Worm (Caenorhabditis elegans) whole organism, young adult: ENCODE results near the gene K11H12.3.

ENCODE experiments used
- B0261.1 ChIP-seq: sonication (generic microtip); optimal IDR thresholded peaks from 2 replicates; lab custom pipeline; 2016; ENCODE audit warnings: mild to moderate bottlenecking, missing genetic modification characterization, moderate library complexity, missing compliant biosample characterization
- C17E4.6 ChIP-seq: fragments of 200-800 bp; sonication (Bioruptor generic); IDR thresholded peaks from 2 replicates; pipeline ENCODE4 v1.3.6; 2022; ENCODE audit warnings: missing genetic modification reagents, missing genetic modification characterization, missing compliant biosample characterization
- D2030.7 ChIP-seq: fragments of 200-800 bp; sonication (Bioruptor generic); IDR thresholded peaks from 2 replicates; pipeline ENCODE4 v1.3.6; 2022; ENCODE audit warnings: missing genetic modification reagents, missing genetic modification characterization, missing compliant biosample characterization
- F33H1.4 ChIP-seq: fragments of 200-800 bp; sonication (Bioruptor generic); IDR thresholded peaks from 2 replicates; pipeline ENCODE4 v1.3.6; 2022; ENCODE audit warnings: missing genetic modification reagents, missing genetic modification characterization, missing compliant biosample characterization
- F39B2.1 ChIP-seq: fragments of 200-800 bp; sonication (Bioruptor generic); IDR thresholded peaks from 2 replicates; pipeline ENCODE4 v1.3.6; 2022; ENCODE audit warnings: missing genetic modification reagents, missing genetic modification characterization, missing compliant biosample characterization
- K12H6.12 ChIP-seq: fragments of 200-800 bp; sonication (Bioruptor generic); optimal IDR thresholded peaks from 2 replicates; lab custom pipeline; 2018; ENCODE audit warnings: mild to moderate bottlenecking, missing genetic modification characterization, missing compliant biosample characterization
- Y53G8AR.9 ChIP-seq: fragments of 200-800 bp; sonication (Bioruptor generic); conservative IDR thresholded peaks from 2 replicates; pipeline ENCODE4 v1.3.6; 2022; ENCODE audit warnings: missing genetic modification reagents, missing genetic modification characterization, missing compliant biosample characterization
- Y79H2A.3 ChIP-seq: fragments of 200-800 bp; sonication (Bioruptor generic); conservative IDR thresholded peaks from 2 replicates; pipeline ENCODE4 v1.3.6; 2022; ENCODE audit warnings: missing genetic modification reagents, missing genetic modification characterization, missing compliant biosample characterization
- Y95B8A.8 ChIP-seq: fragments of 200-800 bp; sonication (Bioruptor generic); IDR thresholded peaks from 2 replicates; pipeline ENCODE4 v1.3.6; 2022; ENCODE audit warnings: missing genetic modification reagents, missing genetic modification characterization, missing compliant biosample characterization
- ZK185.1 ChIP-seq: sonication (generic microtip); optimal IDR thresholded peaks from 2 replicates; lab custom pipeline; 2016; ENCODE audit warnings: mild to moderate bottlenecking, missing genetic modification characterization, missing compliant biosample characterization; ENCODE audit not compliant: poor library complexity, severe bottlenecking
- athp-1 ChIP-seq: sonication (generic microtip); optimal IDR thresholded peaks from 2 replicates; lab custom pipeline; 2017; ENCODE audit warnings: mild to moderate bottlenecking, missing genetic modification characterization, missing compliant biosample characterization
- cebp-1 ChIP-seq, 2 experiments: fragments of 200-800 bp in 1 of 2; sonication (Bioruptor generic) in 1 of 2; sonication (generic microtip) in 1 of 2; IDR thresholded peaks in 1 of 2; optimal IDR thresholded peaks in 1 of 2; 2 replicates each; pipeline versions ENCODE4 v1.3.6 to Lab custom; 2017 to 2022; ENCODE audit warnings: missing compliant biosample characterization in 2 of 2, missing genetic modification characterization in 2 of 2, mild to moderate bottlenecking in 1 of 2, missing genetic modification reagents in 1 of 2, moderate library complexity in 1 of 2
- cebp-2 ChIP-seq: fragments of 200-800 bp; sonication (Bioruptor generic); IDR thresholded peaks from 2 replicates; pipeline ENCODE4 v1.3.6; 2022; ENCODE audit warnings: missing genetic modification characterization, missing compliant biosample characterization
- ceh-100 ChIP-seq: fragments of 200-800 bp; sonication (Bioruptor generic); IDR thresholded peaks from 2 replicates; pipeline ENCODE4 v1.3.6; 2022; ENCODE audit warnings: missing genetic modification reagents, missing genetic modification characterization, missing compliant biosample characterization
- ceh-27 ChIP-seq: fragments of 200-800 bp; sonication (Bioruptor generic); optimal IDR thresholded peaks from 2 replicates; lab custom pipeline; 2018; ENCODE audit warnings: mild to moderate bottlenecking, missing genetic modification characterization, moderate library complexity, missing compliant biosample characterization
- ceh-40 ChIP-seq: fragments of 200-800 bp; sonication (Bioruptor generic); IDR thresholded peaks from 2 replicates; pipeline ENCODE4 v1.3.6; 2022; ENCODE audit warnings: missing genetic modification characterization, missing compliant biosample characterization
- efl-1 ChIP-seq: fragments of 150-350 bp; optimal IDR thresholded peaks from 2 replicates; lab custom pipeline; 2014; ENCODE audit warnings: missing biosample characterization, missing genetic modification reagents, missing genetic modification characterization
- egrh-3 ChIP-seq: fragments of 200-800 bp; sonication (Bioruptor generic); IDR thresholded peaks from 2 replicates; pipeline ENCODE4 v1.3.6; 2022; ENCODE audit warnings: missing genetic modification reagents, missing genetic modification characterization, missing compliant biosample characterization
- fkh-3 ChIP-seq: sonication (generic microtip); optimal IDR thresholded peaks from 2 replicates; lab custom pipeline; 2016; ENCODE audit warnings: mild to moderate bottlenecking, missing genetic modification characterization, missing compliant biosample characterization
- hmg-20 ChIP-seq: fragments of 200-800 bp; sonication (Bioruptor generic); IDR thresholded peaks from 2 replicates; pipeline ENCODE4 v1.3.6; 2022; ENCODE audit warnings: missing genetic modification reagents, missing genetic modification characterization, missing compliant biosample characterization
- lag-1 ChIP-seq: fragments of 200-800 bp; sonication (Bioruptor generic); IDR thresholded peaks from 2 replicates; pipeline ENCODE4 v1.3.6; 2022; ENCODE audit warnings: missing genetic modification reagents, missing genetic modification characterization, missing compliant biosample characterization
- let-526 ChIP-seq: fragments of 200-800 bp; sonication (Bioruptor generic); IDR thresholded peaks from 2 replicates; pipeline ENCODE4 v1.3.6; 2022; ENCODE audit warnings: missing genetic modification reagents, missing genetic modification characterization, missing compliant biosample characterization
- lsy-27 ChIP-seq: sonication (generic microtip); optimal IDR thresholded peaks from 2 replicates; lab custom pipeline; 2017; ENCODE audit warnings: missing genetic modification characterization, mild to moderate bottlenecking, missing compliant biosample characterization, antibody characterized with exemption, missing genotype, borderline replicate concordance; ENCODE audit not compliant: insufficient read depth
- mcd-1 ChIP-seq: fragments of 200-800 bp; sonication (Bioruptor generic); IDR thresholded peaks from 2 replicates; pipeline ENCODE4 v1.3.6; 2022; ENCODE audit warnings: missing genetic modification reagents, missing genetic modification characterization, missing compliant biosample characterization
- nfya-1 ChIP-seq: sonication (generic microtip); optimal IDR thresholded peaks from 2 replicates; lab custom pipeline; 2017; ENCODE audit warnings: antibody characterized with exemption, missing compliant biosample characterization, missing genetic modification characterization, borderline replicate concordance; ENCODE audit not compliant: insufficient read depth
- nhr-90 ChIP-seq: sonication (generic microtip); optimal IDR thresholded peaks from 2 replicates; lab custom pipeline; 2016; ENCODE audit warnings: missing genotype, mild to moderate bottlenecking, missing genetic modification characterization, missing compliant biosample characterization
- pbrm-1 ChIP-seq: fragments of 200-800 bp; sonication (Bioruptor generic); IDR thresholded peaks from 2 replicates; pipeline ENCODE4 v1.3.6; 2022; ENCODE audit warnings: missing genetic modification reagents, missing genetic modification characterization, missing compliant biosample characterization
- rcor-1 ChIP-seq: fragments of 200-800 bp; sonication (Bioruptor generic); IDR thresholded peaks from 2 replicates; pipeline ENCODE4 v1.3.6; 2022; ENCODE audit warnings: missing genetic modification reagents, missing genetic modification characterization, missing compliant biosample characterization
- snpc-1.1 ChIP-seq: sonication (generic microtip); optimal IDR thresholded peaks from 2 replicates; lab custom pipeline; 2017; ENCODE audit warnings: missing genetic modification characterization, mild to moderate bottlenecking, missing compliant biosample characterization, antibody characterized with exemption, moderate library complexity, missing genotype, missing genetic modification reagents; ENCODE audit not compliant: insufficient read depth
- tlf-1 ChIP-seq: fragments of 200-800 bp; sonication (Bioruptor generic); optimal IDR thresholded peaks from 2 replicates; lab custom pipeline; 2018; ENCODE audit warnings: mild to moderate bottlenecking, missing genetic modification characterization, missing compliant biosample characterization
- unc-130 ChIP-seq: sonication (generic microtip); optimal IDR thresholded peaks from 2 replicates; lab custom pipeline; 2016; ENCODE audit warnings: missing genetic modification reagents, missing genetic modification characterization, missing compliant biosample characterization
- zfh-2 ChIP-seq: fragments of 200-800 bp; sonication (Bioruptor generic); conservative IDR thresholded peaks from 2 replicates; pipeline ENCODE4 v1.3.6; 2022; ENCODE audit warnings: missing genetic modification reagents, missing genetic modification characterization, missing compliant biosample characterization
- ztf-26 ChIP-seq: sonication (generic microtip); optimal IDR thresholded peaks from 2 replicates; lab custom pipeline; 2017; ENCODE audit warnings: missing genetic modification characterization, missing compliant biosample characterization
- ztf-6 ChIP-seq: fragments of 200-800 bp; sonication (Bioruptor generic); IDR thresholded peaks from 2 replicates; pipeline ENCODE4 v1.3.6; 2022; ENCODE audit warnings: missing genetic modification reagents, missing genetic modification characterization, missing compliant biosample characterization

The K11H12.3 gene

ce11 chrIV:653138-653848 lies 20.0 kb downstream of the K11H12.3 start, which contains the start of gene K11H12.1 (continued):
- TF ChIP-seq F39B2.1 (GFP tag; lab: Robert Waterston, UW) (peak; percentile 95), efl-1 (GFP tag; lab: Kevin White, UChicago) (no peak), let-526 (GFP tag; lab: Robert Waterston, UW) (no peak), ZK185.1 (peak; percentile 24), zfh-2 (peak; percentile 60), F33H1.4 (peak; percentile 27; the same call in 1 of the 2 replicates), tlf-1 (GFP tag; lab: Kevin White, UChicago) (peak; percentile 53), B0261.1 (peak; percentile 2), pbrm-1 (peak; percentile 50; the same call in 1 of the 2 replicates), athp-1 (tag; lab: Kevin White, UChicago) (peak; percentile 47), mcd-1 (GFP tag; lab: Robert Waterston, UW) (no peak; the same call in 1 of the 2 replicates), fkh-3 (tag; lab: Kevin White, UChicago) (no peak), lsy-27 (tag; lab: Kevin White, UChicago) (no peak), unc-130 (GFP tag; lab: Kevin White, UChicago) (peak; percentile 26), snpc-1.1 (tag; lab: Kevin White, UChicago) (peak; percentile 54), nhr-90 (tag; lab: Kevin White, UChicago) (no peak), nfya-1 (no peak), Y53G8AR.9 (GFP tag; lab: Robert Waterston, UW) (peak; percentile 66; the same call in 1 of the 2 replicates), ztf-6 (no peak), ceh-100 (GFP tag; lab: Robert Waterston, UW) (peak; percentile 58), cebp-2 (GFP tag; lab: Robert Waterston, UW) (0 out of 2 replicates have a peak, but pooled peaks have one; percentile 82), rcor-1 (GFP tag; lab: Robert Waterston, UW) (peak; percentile 48; the same call in 1 of the 2 replicates), egrh-3 (GFP tag; lab: Robert Waterston, UW) (no peak), ztf-26 (tag; lab: Kevin White, UChicago) (no peak), C17E4.6 (GFP tag; lab: Robert Waterston, UW) (peak; percentile 68; the same call in 1 of the 2 replicates), Y95B8A.8 (GFP tag; lab: Robert Waterston, UW) (0 out of 2 replicates have a peak, but pooled peaks have one; percentile 10), ceh-40 (GFP tag; lab: Robert Waterston, UW) (0 out of 2 replicates have a peak, but pooled peaks have one; percentile 44), cebp-1 (GFP tag; IDR thresholded peaks at IDR 0.05; lab: Robert Waterston, UW) (no peak), cebp-1 (tag; optimal IDR thresholded peaks at IDR 0.05; lab: Kevin White, UChicago) (peak; percentile 14), hmg-20 (peak; percentile 58; the same call in 1 of the 2 replicates), D2030.7 (GFP tag; lab: Robert Waterston, UW) (peak; percentile 42; the same call in 1 of the 2 replicates), K12H6.12 (tag; lab: Kevin White, UChicago) (no peak), lag-1 (no peak), Y79H2A.3 (no peak)

ce11 chrIV:649365-649764 lies 23.9 kb downstream of the K11H12.3 start, which contains the start of gene K11H12.9:
K11H12.9 (plus strand) TSS chrIV:649665.
- TF ChIP-seq ceh-27 (GFP tag; lab: Kevin White, UChicago), result no peak
- TF ChIP-seq zfh-2, result peak; percentile 45; the same call in 1 of the 2 replicates
